Fruit fly (Drosophila melanogaster) ovary, adult (tissue): Measurements from ENCODE around the gene CG17819.

Source experiments
- CG17801 ChIP-seq: fragments of 200-800 bp; optimal IDR thresholded peaks from 2 replicates; lab custom pipeline; 2019; ENCODE audit warnings: missing biosample characterization, mild to moderate bottlenecking, missing genetic modification characterization, moderate library complexity; ENCODE audit not compliant: partially characterized antibody

Gene CG17819

dm6 chr3R:21898758-21899157 lies 13.4 kb upstream of the CG17819 start:
- TF ChIP-seq CG17801 (GFP tag; lab: Kevin White, UChicago): no peak

- TF ChIP-seq CG17801 (GFP tag; lab: Kevin White, UChicago): peak; percentile 49
Measured at dm6 chr3R:21897565-21897964, 12.2 kb upstream of the CG17819 start.

- TF ChIP-seq CG17801 (GFP tag; lab: Kevin White, UChicago): no peak
Measured at dm6 chr3R:21895961-21896875, 10.9 kb upstream of the CG17819 start.

dm6 chr3R:21893929-21894328 lies 8.6 kb upstream of the CG17819 start:
- TF ChIP-seq CG17801 (GFP tag; lab: Kevin White, UChicago): no peak

- TF ChIP-seq CG17801 (GFP tag; lab: Kevin White, UChicago): no peak
Measured at dm6 chr3R:21892450-21892849, 7.1 kb upstream of the CG17819 start.

dm6 chr3R:21890739-21891138 lies 5.4 kb upstream of the CG17819 start:
- TF ChIP-seq CG17801 (GFP tag; lab: Kevin White, UChicago): no peak

- no peak for TF ChIP-seq CG17801 (GFP tag; lab: Kevin White, UChicago)
Measured at dm6 chr3R:21889945-21890344, 4.6 kb upstream of the CG17819 start.

- no peak for TF ChIP-seq CG17801 (GFP tag; lab: Kevin White, UChicago)
Measured at dm6 chr3R:21888696-21889602, 3.6 kb upstream of the CG17819 start, which contains the start of gene CG43844. CG43844 (plus strand) TSS chr3R:21889539.

- TF ChIP-seq CG17801 (GFP tag; lab: Kevin White, UChicago): no peak
Measured at dm6 chr3R:21887588-21888007, 2.2 kb upstream of the CG17819 start.

dm6 chr3R:21886861-21887587 lies 1.7 kb upstream of the CG17819 start, which contains the start of the genes CG6678 and dnd:
CG6678 (plus strand) TSS chr3R:21887029.
dnd (minus strand) TSS chr3R:21887355.
- no peak for TF ChIP-seq CG17801 (GFP tag; lab: Kevin White, UChicago)

dm6 chr3R:21884354-21884753 lies 996 bp downstream of the CG17819 start, which contains the start of gene fit:
fit (minus strand) TSS chr3R:21884454.
- no peak for TF ChIP-seq CG17801 (GFP tag; lab: Kevin White, UChicago)

- TF ChIP-seq CG17801 (GFP tag; lab: Kevin White, UChicago): no peak
Measured at dm6 chr3R:21880510-21880909, 4.8 kb downstream of the CG17819 start, which contains the start of gene CG31465. CG31465 (plus strand) TSS chr3R:21880810.

- TF ChIP-seq CG17801 (GFP tag; lab: Kevin White, UChicago): no peak
Measured at dm6 chr3R:21878473-21878872, 6.9 kb downstream of the CG17819 start, which contains the start of gene CG34148. CG34148 (minus strand) TSS chr3R:21878686.

dm6 chr3R:21877636-21878035 lies 7.7 kb downstream of the CG17819 start, which contains the start of gene P5CDh2:
P5CDh2 (plus strand) TSS chr3R:21877936.
- TF ChIP-seq CG17801 (GFP tag; lab: Kevin White, UChicago): no peak
